Worm (Caenorhabditis elegans) whole organism, young adult: ENCODE data around the gene smg-8.
A peak's percentile ranks its signal among the peaks of the same experiment; 100 is the strongest.

Experiments
- B0019.2 ChIP-seq: fragments of 200-800 bp; sonication (Bioruptor generic); conservative IDR thresholded peaks from 2 replicates; pipeline ENCODE4 v1.3.6; 2022; ENCODE audit warnings: missing genetic modification reagents, missing genetic modification characterization, missing compliant biosample characterization
- B0336.3 ChIP-seq: fragments of 200-800 bp; sonication (Bioruptor generic); IDR thresholded peaks from 2 replicates; pipeline ENCODE4 v1.3.6; 2022; ENCODE audit warnings: missing genetic modification characterization, missing compliant biosample characterization
- F10E7.11 ChIP-seq: sonication (generic microtip); optimal IDR thresholded peaks from 2 replicates; lab custom pipeline; 2017; ENCODE audit warnings: mild to moderate bottlenecking, missing genetic modification characterization, moderate library complexity, missing compliant biosample characterization
- F23B12.7 ChIP-seq: sonication (generic microtip); optimal IDR thresholded peaks from 2 replicates; lab custom pipeline; 2017; ENCODE audit warnings: missing genetic modification characterization, mild to moderate bottlenecking, missing compliant biosample characterization, antibody characterized with exemption, moderate library complexity; ENCODE audit not compliant: insufficient read depth
- F33H1.4 ChIP-seq: fragments of 200-800 bp; sonication (Bioruptor generic); IDR thresholded peaks from 2 replicates; pipeline ENCODE4 v1.3.6; 2022; ENCODE audit warnings: missing genetic modification reagents, missing genetic modification characterization, missing compliant biosample characterization
- F37B4.10 ChIP-seq: fragments of 200-800 bp; sonication (Bioruptor generic); IDR thresholded peaks from 2 replicates; pipeline ENCODE4 v1.3.6; 2022; ENCODE audit warnings: missing genetic modification characterization, missing compliant biosample characterization
- F52B5.7 ChIP-seq: sonication (generic microtip); optimal IDR thresholded peaks from 2 replicates; lab custom pipeline; 2016; ENCODE audit warnings: mild to moderate bottlenecking, missing genetic modification characterization, missing compliant biosample characterization
- K11D2.4 ChIP-seq: fragments of 200-800 bp; sonication (Bioruptor generic); IDR thresholded peaks from 2 replicates; pipeline ENCODE4 v1.3.6; 2022; ENCODE audit warnings: missing genetic modification reagents, missing genetic modification characterization, missing compliant biosample characterization
- T07F8.4 ChIP-seq: sonication (generic microtip); optimal IDR thresholded peaks from 2 replicates; lab custom pipeline; 2016; ENCODE audit warnings: mild to moderate bottlenecking, missing genetic modification characterization, moderate library complexity, missing compliant biosample characterization
- Y53F4B.3 ChIP-seq: fragments of 200-800 bp; sonication (Bioruptor generic); IDR thresholded peaks from 2 replicates; pipeline ENCODE4 v1.3.6; 2022; ENCODE audit warnings: missing genetic modification reagents, missing genetic modification characterization, missing compliant biosample characterization
- ZK185.1 ChIP-seq: sonication (generic microtip); optimal IDR thresholded peaks from 2 replicates; lab custom pipeline; 2016; ENCODE audit warnings: mild to moderate bottlenecking, missing genetic modification characterization, missing compliant biosample characterization; ENCODE audit not compliant: poor library complexity, severe bottlenecking
- attf-5 ChIP-seq: fragments of 200-800 bp; sonication (Bioruptor generic); optimal IDR thresholded peaks from 2 replicates; lab custom pipeline; 2018; ENCODE audit warnings: mild to moderate bottlenecking, missing genetic modification characterization, missing compliant biosample characterization
- bed-1 ChIP-seq: fragments of 200-800 bp; sonication (Bioruptor generic); IDR thresholded peaks from 2 replicates; pipeline ENCODE4 v1.3.6; 2022; ENCODE audit warnings: missing genetic modification reagents, missing genetic modification characterization, missing compliant biosample characterization
- chd-7 ChIP-seq: sonication (generic microtip); optimal IDR thresholded peaks from 2 replicates; lab custom pipeline; 2016; ENCODE audit warnings: mild to moderate bottlenecking, missing genetic modification characterization, moderate library complexity, missing compliant biosample characterization
- die-1 ChIP-seq: sonication (generic microtip); optimal IDR thresholded peaks from 2 replicates; lab custom pipeline; 2016; ENCODE audit warnings: missing genotype, mild to moderate bottlenecking, missing genetic modification characterization, missing compliant biosample characterization
- dox-1 ChIP-seq: fragments of 200-800 bp; sonication (Bioruptor generic); IDR thresholded peaks from 2 replicates; pipeline ENCODE4 v1.3.6; 2022; ENCODE audit warnings: missing genetic modification reagents, missing genetic modification characterization, missing compliant biosample characterization
- efl-1 ChIP-seq: fragments of 150-350 bp; optimal IDR thresholded peaks from 2 replicates; lab custom pipeline; 2014; ENCODE audit warnings: missing biosample characterization, missing genetic modification reagents, missing genetic modification characterization
- egl-44 ChIP-seq: fragments of 200-800 bp; sonication (Bioruptor generic); IDR thresholded peaks from 2 replicates; pipeline ENCODE4 v1.3.6; 2022; ENCODE audit warnings: missing genetic modification reagents, missing genetic modification characterization, missing compliant biosample characterization
- ekl-4 ChIP-seq: fragments of 200-800 bp; sonication (Bioruptor generic); IDR thresholded peaks from 2 replicates; pipeline ENCODE4 v1.3.6; 2022; ENCODE audit warnings: missing genetic modification reagents, missing genetic modification characterization, missing compliant biosample characterization
- ets-4 ChIP-seq: fragments of 200-800 bp; sonication (Bioruptor generic); optimal IDR thresholded peaks from 2 replicates; lab custom pipeline; 2018; ENCODE audit warnings: mild to moderate bottlenecking, missing genetic modification characterization, missing compliant biosample characterization
- fkh-3 ChIP-seq: sonication (generic microtip); optimal IDR thresholded peaks from 2 replicates; lab custom pipeline; 2016; ENCODE audit warnings: mild to moderate bottlenecking, missing genetic modification characterization, missing compliant biosample characterization
- gei-17 ChIP-seq: fragments of 200-800 bp; sonication (Bioruptor generic); optimal IDR thresholded peaks from 2 replicates; lab custom pipeline; 2018; ENCODE audit warnings: mild to moderate bottlenecking, missing genetic modification characterization, missing compliant biosample characterization
- hlh-26 ChIP-seq: fragments of 200-800 bp; sonication (Bioruptor generic); conservative IDR thresholded peaks from 2 replicates; pipeline ENCODE4 v1.3.6; 2022; ENCODE audit warnings: missing genetic modification reagents, missing genetic modification characterization, missing compliant biosample characterization
- hmg-1.2 ChIP-seq: fragments of 200-800 bp; sonication (Bioruptor generic); IDR thresholded peaks from 2 replicates; pipeline ENCODE4 v1.3.6; 2022; ENCODE audit warnings: missing genetic modification reagents, missing genetic modification characterization, missing compliant biosample characterization
- hsf-1 ChIP-seq: fragments of 200-800 bp; sonication (Bioruptor generic); IDR thresholded peaks from 2 replicates; pipeline ENCODE4 v1.3.6; 2022; ENCODE audit warnings: missing genetic modification reagents, missing genetic modification characterization, missing compliant biosample characterization
- let-607 ChIP-seq, 2 experiments: fragments of 200-800 bp in 1 of 2; sonication (Bioruptor generic) in 1 of 2; sonication (generic microtip) in 1 of 2; optimal IDR thresholded peaks; 2 replicates each; lab custom pipeline; 2016 to 2018; ENCODE audit warnings: mild to moderate bottlenecking in 2 of 2, missing compliant biosample characterization in 2 of 2, missing genetic modification characterization in 2 of 2, moderate library complexity in 2 of 2, missing genotype in 1 of 2
- lin-26 ChIP-seq: fragments of 200-800 bp; sonication (Bioruptor generic); IDR thresholded peaks from 2 replicates; pipeline ENCODE4 v1.3.6; 2022; ENCODE audit warnings: missing genetic modification reagents, missing genetic modification characterization, missing compliant biosample characterization
- lin-40 ChIP-seq: sonication (generic microtip); optimal IDR thresholded peaks from 2 replicates; lab custom pipeline; 2016; ENCODE audit warnings: missing genetic modification characterization, mild to moderate bottlenecking, missing compliant biosample characterization, missing genotype, missing genetic modification reagents
- lin-54 ChIP-seq: fragments of 200-800 bp; sonication (Bioruptor generic); optimal IDR thresholded peaks from 2 replicates; lab custom pipeline; 2018; ENCODE audit warnings: mild to moderate bottlenecking, missing genetic modification characterization, missing compliant biosample characterization
- lsl-1 ChIP-seq: fragments of 200-800 bp; sonication (Bioruptor generic); optimal IDR thresholded peaks from 2 replicates; lab custom pipeline; 2018; ENCODE audit warnings: mild to moderate bottlenecking, missing genetic modification characterization, moderate library complexity, missing compliant biosample characterization
- madf-10 ChIP-seq: sonication (generic microtip); optimal IDR thresholded peaks from 2 replicates; lab custom pipeline; 2016; ENCODE audit warnings: mild to moderate bottlenecking, missing genetic modification characterization, missing compliant biosample characterization
- madf-6 ChIP-seq: fragments of 200-800 bp; sonication (Bioruptor generic); IDR thresholded peaks from 2 replicates; pipeline ENCODE4 v1.3.6; 2022; ENCODE audit warnings: missing genetic modification reagents, missing genetic modification characterization, missing compliant biosample characterization
- madf-8 ChIP-seq: fragments of 200-800 bp; sonication (Bioruptor generic); conservative IDR thresholded peaks from 2 replicates; pipeline ENCODE4 v1.3.6; 2022; ENCODE audit warnings: missing genetic modification reagents, missing genetic modification characterization, missing compliant biosample characterization
- mcd-1 ChIP-seq: fragments of 200-800 bp; sonication (Bioruptor generic); IDR thresholded peaks from 2 replicates; pipeline ENCODE4 v1.3.6; 2022; ENCODE audit warnings: missing genetic modification reagents, missing genetic modification characterization, missing compliant biosample characterization
- mes-4 ChIP-seq: sonication (generic microtip); optimal IDR thresholded peaks from 2 replicates; lab custom pipeline; 2016; ENCODE audit warnings: missing genotype, missing genetic modification characterization, missing compliant biosample characterization
- mxl-1 ChIP-seq: sonication (generic microtip); optimal IDR thresholded peaks from 2 replicates; lab custom pipeline; 2016; ENCODE audit warnings: missing genetic modification characterization, missing compliant biosample characterization
- nhr-80 ChIP-seq: sonication (generic microtip); optimal IDR thresholded peaks from 2 replicates; lab custom pipeline; 2016; ENCODE audit warnings: missing genetic modification characterization, missing compliant biosample characterization
- nhr-90 ChIP-seq: sonication (generic microtip); optimal IDR thresholded peaks from 2 replicates; lab custom pipeline; 2016; ENCODE audit warnings: missing genotype, mild to moderate bottlenecking, missing genetic modification characterization, missing compliant biosample characterization
- pbrm-1 ChIP-seq: fragments of 200-800 bp; sonication (Bioruptor generic); IDR thresholded peaks from 2 replicates; pipeline ENCODE4 v1.3.6; 2022; ENCODE audit warnings: missing genetic modification reagents, missing genetic modification characterization, missing compliant biosample characterization
- repo-1 ChIP-seq: sonication (generic microtip); optimal IDR thresholded peaks from 2 replicates; lab custom pipeline; 2017; ENCODE audit warnings: mild to moderate bottlenecking, missing genetic modification characterization, missing compliant biosample characterization
- sdz-38 ChIP-seq: sonication (generic microtip); optimal IDR thresholded peaks from 2 replicates; lab custom pipeline; 2016; ENCODE audit warnings: missing genotype, missing genetic modification characterization, missing compliant biosample characterization
- sea-2 ChIP-seq: fragments of 200-800 bp; sonication (Bioruptor generic); IDR thresholded peaks from 2 replicates; pipeline ENCODE4 v1.3.6; 2022; ENCODE audit warnings: missing genetic modification characterization, missing compliant biosample characterization
- tbp1 ChIP-seq: fragments of 200-800 bp; sonication (Bioruptor generic); optimal IDR thresholded peaks from 2 replicates; lab custom pipeline; 2018; ENCODE audit warnings: mild to moderate bottlenecking, missing genetic modification characterization, missing compliant biosample characterization
- tlf-1 ChIP-seq: fragments of 200-800 bp; sonication (Bioruptor generic); optimal IDR thresholded peaks from 2 replicates; lab custom pipeline; 2018; ENCODE audit warnings: mild to moderate bottlenecking, missing genetic modification characterization, missing compliant biosample characterization
- unc-130 ChIP-seq: sonication (generic microtip); optimal IDR thresholded peaks from 2 replicates; lab custom pipeline; 2016; ENCODE audit warnings: missing genetic modification reagents, missing genetic modification characterization, missing compliant biosample characterization
- xnd-1 ChIP-seq: sonication (generic microtip); optimal IDR thresholded peaks from 2 replicates; lab custom pipeline; 2016; ENCODE audit warnings: missing genotype, missing genetic modification reagents, missing genetic modification characterization, missing compliant biosample characterization
- zim-3 ChIP-seq: sonication (generic microtip); optimal IDR thresholded peaks from 2 replicates; lab custom pipeline; 2017; ENCODE audit warnings: mild to moderate bottlenecking, missing genetic modification characterization, moderate library complexity, missing compliant biosample characterization
- ztf-3 ChIP-seq: fragments of 200-800 bp; sonication (Bioruptor generic); optimal IDR thresholded peaks from 2 replicates; lab custom pipeline; 2018; ENCODE audit warnings: mild to moderate bottlenecking, missing genetic modification characterization, missing compliant biosample characterization

The smg-8 gene

DNA sequence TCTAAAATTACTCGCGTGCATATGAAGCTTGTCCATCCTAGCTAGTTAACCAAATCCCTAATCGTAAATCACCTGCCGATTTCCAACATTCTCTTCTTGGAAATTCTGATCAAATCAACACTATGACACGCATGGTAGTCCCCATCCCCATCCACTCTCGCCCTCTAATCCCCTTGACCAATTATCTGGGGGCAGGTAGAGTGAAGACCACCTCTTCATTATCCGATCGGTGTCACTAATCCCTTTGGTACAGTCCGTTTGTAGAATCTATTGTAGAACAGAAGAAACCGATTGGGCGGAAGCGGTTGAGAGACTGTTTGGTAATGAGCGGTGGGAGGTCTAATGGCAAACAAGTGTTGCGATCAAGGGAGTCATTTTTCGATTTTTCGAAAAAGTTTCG lies 4.1 kb upstream of the smg-8 start:
- no peak for TF ChIP-seq mcd-1
- TF ChIP-seq nhr-90, result no peak
- TF ChIP-seq gei-17 (GFP tag; lab: Kevin White, UChicago), result no peak
- no peak for TF ChIP-seq pbrm-1
- TF ChIP-seq F52B5.7 (tag; lab: Kevin White, UChicago), result no peak
- no peak for TF ChIP-seq F37B4.10 (GFP tag; lab: Robert Waterston, UW)
- no peak for TF ChIP-seq B0019.2 (GFP tag; lab: Robert Waterston, UW)
- no peak for TF ChIP-seq madf-10 (tag; lab: Kevin White, UChicago)
- TF ChIP-seq K11D2.4 (GFP tag; lab: Robert Waterston, UW), result no peak
- no peak for TF ChIP-seq T07F8.4 (tag; lab: Kevin White, UChicago)
- TF ChIP-seq ets-4 (GFP tag; lab: Kevin White, UChicago), result no peak
- TF ChIP-seq Y53F4B.3 (GFP tag; lab: Robert Waterston, UW), result no peak
- TF ChIP-seq ztf-3 (GFP tag; lab: Kevin White, UChicago), result no peak
- no peak for TF ChIP-seq bed-1

DNA sequence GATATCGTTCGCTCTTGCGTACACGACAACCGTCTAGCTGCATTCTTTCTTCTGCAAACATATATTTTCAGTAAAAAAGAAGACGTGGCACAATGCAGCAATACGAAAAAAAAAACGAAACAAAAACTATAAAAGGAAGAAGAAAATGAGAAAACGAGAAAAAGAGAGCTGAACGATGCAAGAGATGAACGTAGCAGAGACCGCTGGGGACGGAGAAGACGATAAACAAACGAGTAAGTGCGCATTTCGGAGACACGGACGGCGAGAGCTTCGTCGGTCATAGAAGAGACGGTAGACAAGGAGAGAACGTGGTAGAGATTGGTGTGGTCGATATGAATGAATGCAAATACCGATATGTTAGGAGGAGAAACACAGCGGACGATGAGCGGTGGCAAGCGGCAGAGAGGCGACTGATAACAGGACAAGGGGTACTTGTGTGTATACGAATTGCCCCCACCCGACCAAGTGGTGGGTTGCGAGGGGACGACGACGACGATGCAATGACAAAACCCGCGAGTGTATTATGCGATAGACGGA lies 3.2 kb upstream of the smg-8 start, which contains the start of gene K04B12.2:
TSS of gene K04B12.2 (minus strand) at position 51 of the 537 bp plus-strand sequence.
- no peak for TF ChIP-seq madf-6 (GFP tag; lab: Robert Waterston, UW)
- peak; percentile 14 for TF ChIP-seq F23B12.7 (tag; lab: Kevin White, UChicago)
- TF ChIP-seq lin-40 (tag; lab: Kevin White, UChicago), result peak; percentile 77
- TF ChIP-seq fkh-3 (tag; lab: Kevin White, UChicago), result no peak
- no peak for TF ChIP-seq hlh-26 (GFP tag; lab: Robert Waterston, UW)
- peak; percentile 56 for TF ChIP-seq ZK185.1 (tag; lab: Kevin White, UChicago)
- TF ChIP-seq mes-4 (tag; lab: Kevin White, UChicago), result no peak
- no peak for TF ChIP-seq die-1
- TF ChIP-seq attf-5 (GFP tag; lab: Kevin White, UChicago), result peak; percentile 85
- TF ChIP-seq sea-2 (GFP tag; lab: Robert Waterston, UW), result no peak
- peak; percentile 53 for TF ChIP-seq nhr-90
- no peak for TF ChIP-seq madf-8 (GFP tag; lab: Robert Waterston, UW)
- no peak for TF ChIP-seq sdz-38 (tag; lab: Kevin White, UChicago)
- no peak for TF ChIP-seq xnd-1 (tag; lab: Kevin White, UChicago)
- no peak for TF ChIP-seq F10E7.11 (tag; lab: Kevin White, UChicago)
- peak; percentile 78 for TF ChIP-seq hmg-1.2 (GFP tag; lab: Robert Waterston, UW)
- TF ChIP-seq repo-1 (tag; lab: Kevin White, UChicago), result no peak
- no peak for TF ChIP-seq F33H1.4 (GFP tag; lab: Robert Waterston, UW)
- TF ChIP-seq B0336.3, result peak; percentile 79; the same call in 1 of the 2 replicates
- TF ChIP-seq lin-26 (GFP tag; lab: Robert Waterston, UW), result peak; percentile 26; the same call in 1 of the 2 replicates
- peak; percentile 78 for TF ChIP-seq mcd-1
- TF ChIP-seq madf-10 (tag; lab: Kevin White, UChicago), result peak; percentile 35
- no peak for TF ChIP-seq unc-130 (GFP tag; lab: Kevin White, UChicago)
- TF ChIP-seq let-607 (tag; optimal IDR thresholded peaks at IDR 0.05; lab: Kevin White, UChicago), result no peak
- TF ChIP-seq egl-44 (GFP tag; lab: Robert Waterston, UW), result 0 out of 2 replicates have a peak, but pooled peaks have one; percentile 12
- TF ChIP-seq chd-7 (tag; lab: Kevin White, UChicago), result peak; percentile 2
- TF ChIP-seq dox-1 (GFP tag; lab: Robert Waterston, UW), result peak; percentile 85
- peak; percentile 33 for TF ChIP-seq tbp1
- no peak for TF ChIP-seq efl-1 (GFP tag; lab: Kevin White, UChicago)
- TF ChIP-seq nhr-80 (tag; lab: Kevin White, UChicago), result peak; percentile 100
- no peak for TF ChIP-seq lsl-1 (GFP tag; lab: Kevin White, UChicago)
- TF ChIP-seq hsf-1 (GFP tag; lab: Robert Waterston, UW), result no peak
- no peak for TF ChIP-seq tlf-1 (GFP tag; lab: Kevin White, UChicago)
- peak; percentile 44 for TF ChIP-seq lin-54 (GFP tag; lab: Kevin White, UChicago)
- 0 out of 2 replicates have a peak, but pooled peaks have one; percentile 25 for TF ChIP-seq ekl-4 (GFP tag; lab: Robert Waterston, UW)
- no peak for TF ChIP-seq zim-3 (tag; lab: Kevin White, UChicago)
- TF ChIP-seq mxl-1, result no peak
